Worm (Caenorhabditis elegans): ENCODE results near the gene Y54G11A.3.
A peak's percentile ranks its signal among the peaks of the same experiment; 100 is the strongest.

- no peak for TF ChIP-seq nhr-77 (tag; optimal IDR thresholded peaks at IDR 0.05)
- no peak for TF ChIP-seq nhr-237 (tag; optimal IDR thresholded peaks at IDR 0.05)
- TF ChIP-seq mdl-1 (tag; optimal IDR thresholded peaks at IDR 0.05), result no peak
- TF ChIP-seq R02D3.7 (tag; optimal IDR thresholded peaks at IDR 0.05), result no peak
- TF ChIP-seq ama-1 (optimal IDR thresholded peaks at IDR 0.05), result no peak
- no peak for TF ChIP-seq blmp-1 (tag; optimal IDR thresholded peaks at IDR 0.05; ENCODE audit: insufficient read depth)
- no peak for TF ChIP-seq mab-5 (tag; optimal IDR thresholded peaks at IDR 0.05)
- peak; percentile 19 for TF ChIP-seq C34F6.9 (tag; optimal IDR thresholded peaks at IDR 0.05)
Observed at ce11 chrII:14290846-14291245, 14.4 kb downstream of the Y54G11A.3 start.
